Worm (Caenorhabditis elegans): ENCODE measurements around the gene syx-16.

The syx-16 gene

ce11 chrIII:5224908-5225307 lies 16.0 kb upstream of the syx-16 start:
- TF ChIP-seq hmbx-1 (tag; optimal IDR thresholded peaks at IDR 0.05), result no peak
- TF ChIP-seq scrt-1 (GFP tag; IDR thresholded peaks at IDR 0.05), result no peak
- no peak for TF ChIP-seq tra-4 (tag; optimal IDR thresholded peaks at IDR 0.05)
- no peak for TF ChIP-seq pes-1 (GFP tag; IDR thresholded peaks at IDR 0.05)
- no peak for TF ChIP-seq B0310.2 (tag; optimal IDR thresholded peaks at IDR 0.05)
- TF ChIP-seq sea-1 (GFP tag; conservative IDR thresholded peaks at IDR 0.05), result no peak
- no peak for TF ChIP-seq F13C5.2 (tag; optimal IDR thresholded peaks at IDR 0.05)
- no peak for TF ChIP-seq flt-1 (GFP tag; IDR thresholded peaks at IDR 0.05)
- no peak for TF ChIP-seq hnd-1 (tag; optimal IDR thresholded peaks at IDR 0.05)
- no peak for TF ChIP-seq tbx-37 (GFP tag; conservative IDR thresholded peaks at IDR 0.05)

ce11 chrIII:5222777-5223176 lies 13.9 kb upstream of the syx-16 start:
- TF ChIP-seq hmg-4 (GFP tag; optimal IDR thresholded peaks at IDR 0.05) (no peak), ets-7 (tag; optimal IDR thresholded peaks at IDR 0.05) (no peak), B0310.2 (tag; optimal IDR thresholded peaks at IDR 0.05) (no peak), aly-1 (tag; optimal IDR thresholded peaks at IDR 0.05) (no peak), flt-1 (GFP tag; IDR thresholded peaks at IDR 0.05) (no peak), ceh-13 (GFP tag; optimal IDR thresholded peaks at IDR 0.05) (no peak), tbx-37 (GFP tag; conservative IDR thresholded peaks at IDR 0.05) (no peak), hnd-1 (tag; optimal IDR thresholded peaks at IDR 0.05) (no peak), tbx-11 (GFP tag; IDR thresholded peaks at IDR 0.05) (no peak), scrt-1 (GFP tag; IDR thresholded peaks at IDR 0.05) (no peak), pes-1 (GFP tag; IDR thresholded peaks at IDR 0.05) (no peak), F13C5.2 (tag; optimal IDR thresholded peaks at IDR 0.05) (no peak), tra-4 (tag; optimal IDR thresholded peaks at IDR 0.05) (no peak)

- TF ChIP-seq F13C5.2 (tag; optimal IDR thresholded peaks at IDR 0.05) (no peak), tbx-37 (GFP tag; conservative IDR thresholded peaks at IDR 0.05) (no peak), flt-1 (GFP tag; IDR thresholded peaks at IDR 0.05) (no peak), ceh-36 (tag; optimal IDR thresholded peaks at IDR 0.05) (no peak)
Observed at ce11 chrIII:5221820-5222219, 12.9 kb upstream of the syx-16 start.

ce11 chrIII:5218687-5219086 lies 9.8 kb upstream of the syx-16 start, which contains the start of gene ZC155.2:
Gene ZC155.2, plus strand, starts transcription at chrIII:5218987.
- TF ChIP-seq F13C5.2 (tag; optimal IDR thresholded peaks at IDR 0.05) (no peak), tra-4 (tag; optimal IDR thresholded peaks at IDR 0.05) (no peak), hmg-4 (GFP tag; optimal IDR thresholded peaks at IDR 0.05) (no peak), tbx-37 (GFP tag; conservative IDR thresholded peaks at IDR 0.05) (no peak), ets-7 (tag; optimal IDR thresholded peaks at IDR 0.05) (no peak), ama-1 (optimal IDR thresholded peaks at IDR 0.05) (no peak), sea-1 (GFP tag; conservative IDR thresholded peaks at IDR 0.05) (no peak), tbx-11 (GFP tag; IDR thresholded peaks at IDR 0.05) (no peak), scrt-1 (GFP tag; IDR thresholded peaks at IDR 0.05) (no peak), pes-1 (GFP tag; IDR thresholded peaks at IDR 0.05) (no peak), ceh-13 (GFP tag; optimal IDR thresholded peaks at IDR 0.05) (no peak), hmbx-1 (tag; optimal IDR thresholded peaks at IDR 0.05) (no peak), B0310.2 (tag; optimal IDR thresholded peaks at IDR 0.05) (no peak)

- no peak for TF ChIP-seq hnd-1 (tag; optimal IDR thresholded peaks at IDR 0.05)
- no peak for TF ChIP-seq tbx-11 (GFP tag; IDR thresholded peaks at IDR 0.05)
- no peak for TF ChIP-seq sea-1 (GFP tag; conservative IDR thresholded peaks at IDR 0.05)
Observed at ce11 chrIII:5217511-5217910, 8.6 kb upstream of the syx-16 start, which contains the start of gene cutl-19. Gene cutl-19, minus strand, starts transcription at chrIII:5217611.

- TF ChIP-seq ama-1 (optimal IDR thresholded peaks at IDR 0.05) (no peak), aly-1 (tag; optimal IDR thresholded peaks at IDR 0.05) (no peak), tbx-11 (GFP tag; IDR thresholded peaks at IDR 0.05) (no peak), ets-7 (tag; optimal IDR thresholded peaks at IDR 0.05) (no peak), pes-1 (GFP tag; IDR thresholded peaks at IDR 0.05) (no peak), hmg-4 (GFP tag; optimal IDR thresholded peaks at IDR 0.05) (no peak), ceh-13 (GFP tag; optimal IDR thresholded peaks at IDR 0.05) (no peak), B0310.2 (tag; optimal IDR thresholded peaks at IDR 0.05) (no peak), hmbx-1 (tag; optimal IDR thresholded peaks at IDR 0.05) (no peak), ceh-36 (tag; optimal IDR thresholded peaks at IDR 0.05) (no peak), scrt-1 (GFP tag; IDR thresholded peaks at IDR 0.05) (no peak), flt-1 (GFP tag; IDR thresholded peaks at IDR 0.05) (no peak), sea-1 (GFP tag; conservative IDR thresholded peaks at IDR 0.05) (no peak)
Observed at ce11 chrIII:5215375-5215774, 6.5 kb upstream of the syx-16 start, which contains the start of gene ZC155.4. Gene ZC155.4, minus strand, starts transcription at chrIII:5215475.

- TF ChIP-seq B0310.2 (tag; optimal IDR thresholded peaks at IDR 0.05) (no peak), hmg-4 (GFP tag; optimal IDR thresholded peaks at IDR 0.05) (no peak), F13C5.2 (tag; optimal IDR thresholded peaks at IDR 0.05) (no peak), tbx-37 (GFP tag; conservative IDR thresholded peaks at IDR 0.05) (no peak), ceh-13 (GFP tag; optimal IDR thresholded peaks at IDR 0.05) (no peak), flt-1 (GFP tag; IDR thresholded peaks at IDR 0.05) (no peak), aly-1 (tag; optimal IDR thresholded peaks at IDR 0.05) (no peak), sea-1 (GFP tag; conservative IDR thresholded peaks at IDR 0.05) (no peak), tra-4 (tag; optimal IDR thresholded peaks at IDR 0.05) (no peak), ets-7 (tag; optimal IDR thresholded peaks at IDR 0.05) (no peak), scrt-1 (GFP tag; IDR thresholded peaks at IDR 0.05) (no peak), hnd-1 (tag; optimal IDR thresholded peaks at IDR 0.05) (no peak), hmbx-1 (tag; optimal IDR thresholded peaks at IDR 0.05) (no peak), ama-1 (optimal IDR thresholded peaks at IDR 0.05) (no peak)
Observed at ce11 chrIII:5214162-5214561, 5.3 kb upstream of the syx-16 start.

- peak; percentile 40 for TF ChIP-seq tbx-37 (GFP tag; conservative IDR thresholded peaks at IDR 0.05)
- TF ChIP-seq ets-7 (tag; optimal IDR thresholded peaks at IDR 0.05), result peak; percentile 55
- TF ChIP-seq hnd-1 (tag; optimal IDR thresholded peaks at IDR 0.05), result peak; percentile 26
- TF ChIP-seq pes-1 (GFP tag; IDR thresholded peaks at IDR 0.05), result peak; percentile 84
- TF ChIP-seq hmbx-1 (tag; optimal IDR thresholded peaks at IDR 0.05), result peak; percentile 16
- TF ChIP-seq aly-1 (tag; optimal IDR thresholded peaks at IDR 0.05), result peak; percentile 90
- peak; percentile 47 for TF ChIP-seq ceh-13 (GFP tag; optimal IDR thresholded peaks at IDR 0.05)
- peak; percentile 75 for TF ChIP-seq scrt-1 (GFP tag; IDR thresholded peaks at IDR 0.05)
- peak; percentile 76 for TF ChIP-seq sea-1 (GFP tag; conservative IDR thresholded peaks at IDR 0.05)
- peak; percentile 63 for TF ChIP-seq B0310.2 (tag; optimal IDR thresholded peaks at IDR 0.05)
- TF ChIP-seq F13C5.2 (tag; optimal IDR thresholded peaks at IDR 0.05), result peak; percentile 66
- TF ChIP-seq flt-1 (GFP tag; IDR thresholded peaks at IDR 0.05), result peak; percentile 80
- peak; percentile 93 for TF ChIP-seq hmg-4 (GFP tag; optimal IDR thresholded peaks at IDR 0.05)
Observed at ce11 chrIII:5211137-5211648, 2.3 kb upstream of the syx-16 start.

All from whole organism, early embryonic.